Fruit fly (Drosophila melanogaster): ENCODE measurements around the gene CG11841.

Gene CG11841

DNA sequence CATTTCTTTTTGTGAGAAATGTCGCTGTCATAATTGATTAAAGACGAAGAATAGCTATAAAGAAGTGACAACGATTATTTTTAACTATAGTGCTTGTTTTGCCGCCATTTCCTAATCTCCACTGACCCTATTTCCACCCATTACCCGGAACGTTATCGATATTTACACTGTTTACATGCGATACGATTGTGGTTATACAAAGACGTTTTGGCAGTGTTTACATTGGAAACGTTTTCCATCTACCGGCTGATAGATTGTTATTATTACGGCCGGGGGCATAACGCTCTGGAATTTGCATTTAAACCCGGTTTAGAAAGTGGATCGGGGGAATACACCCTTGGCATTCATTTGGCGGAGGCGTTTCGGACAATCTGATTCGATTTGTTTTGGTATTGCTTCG is 15.4 kb downstream of the CG11841 start (continued):
- TF ChIP-seq CG31388 (GFP tag; optimal IDR thresholded peaks at IDR 0.05) (no peak), CG9932 (GFP tag; IDR thresholded peaks at IDR 0.05) (no peak), Dfd (GFP tag; optimal IDR thresholded peaks at IDR 0.05) (no peak), Hr39 (optimal IDR thresholded peaks at IDR 0.05) (no peak), Spps (tag; optimal IDR thresholded peaks at IDR 0.05) (no peak), CG14860 (GFP tag; IDR thresholded peaks at IDR 0.05; ENCODE audit: partially characterized antibody) (no peak), CG4854 (GFP tag; optimal IDR thresholded peaks at IDR 0.05) (no peak), CG10147 (GFP tag; optimal IDR thresholded peaks at IDR 0.05) (no peak), btn (GFP tag; optimal IDR thresholded peaks at IDR 0.05) (no peak), bigmax (GFP tag; optimal IDR thresholded peaks at IDR 0.05) (no peak), kah (GFP tag; optimal IDR thresholded peaks at IDR 0.05) (no peak), CG10565 (GFP tag; optimal IDR thresholded peaks at IDR 0.05) (no peak), Bdp1 (GFP tag; optimal IDR thresholded peaks at IDR 0.05) (no peak), usp (GFP tag; optimal IDR thresholded peaks at IDR 0.05) (no peak), emc (GFP tag; optimal IDR thresholded peaks at IDR 0.05) (no peak), grn (GFP tag; optimal IDR thresholded peaks at IDR 0.05) (peak; percentile 49), CG13123 (GFP tag; optimal IDR thresholded peaks at IDR 0.05) (no peak), cas (GFP tag; IDR thresholded peaks at IDR 0.05) (no peak), luna (GFP tag; optimal IDR thresholded peaks at IDR 0.05) (no peak), hkb (optimal IDR thresholded peaks at IDR 0.05) (no peak), hkb (GFP tag; IDR thresholded peaks at IDR 0.05) (0 out of 2 replicates have a peak, but pooled peaks have one; percentile 23), wdn (GFP tag; IDR thresholded peaks at IDR 0.05) (no peak), kay (GFP tag; optimal IDR thresholded peaks at IDR 0.05) (no peak), lab (GFP tag; optimal IDR thresholded peaks at IDR 0.05) (peak; percentile 60), ems (GFP tag; optimal IDR thresholded peaks at IDR 0.05) (no peak), CG10462 (GFP tag; optimal IDR thresholded peaks at IDR 0.05) (no peak)

dm6 chr3R:29067091-29067490 is 16.2 kb downstream of the CG11841 start:
- peak; percentile 39 for TF ChIP-seq sens (GFP tag)
- TF ChIP-seq dysf (GFP tag; IDR thresholded peaks at IDR 0.05) = no peak

DNA sequence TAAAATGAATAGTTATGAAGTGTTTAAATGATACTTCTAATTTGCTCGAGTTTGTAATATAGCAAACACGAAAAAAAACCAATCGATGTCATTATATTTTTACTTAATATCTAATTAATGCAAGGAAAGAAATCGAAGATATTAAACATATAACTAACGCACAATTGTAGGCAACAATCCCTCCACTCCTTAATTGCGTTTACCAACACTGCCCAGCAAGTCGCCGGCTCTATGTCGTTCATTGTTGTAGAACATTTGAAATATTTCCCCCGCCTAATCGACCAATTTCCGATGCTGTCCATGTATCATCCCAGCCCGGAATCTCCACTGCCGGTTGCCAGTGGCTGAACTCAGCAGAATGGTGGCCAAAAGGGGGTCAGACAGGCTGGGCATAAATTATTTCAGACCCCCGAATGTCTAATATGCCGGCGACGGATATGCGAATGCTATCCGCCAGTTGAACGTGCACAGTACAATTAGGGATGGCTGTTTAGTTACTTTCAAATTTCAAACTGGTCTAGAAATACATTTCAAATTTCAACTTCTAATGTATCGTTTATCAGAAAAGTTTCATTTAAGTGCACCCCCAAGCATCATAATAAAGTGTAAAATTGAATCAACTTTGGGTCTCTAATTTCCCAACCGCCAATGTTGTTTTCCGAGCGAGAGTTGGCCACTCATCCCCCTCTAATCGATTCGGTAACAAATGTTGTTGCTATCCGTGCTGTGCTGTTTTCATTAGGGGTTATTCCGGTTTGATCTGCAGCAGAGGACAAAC is 17.8 kb downstream of the CG11841 start:
- TF ChIP-seq dmrt99B (tag; optimal IDR thresholded peaks at IDR 0.05) (peak; percentile 61), CG11247 (GFP tag; IDR thresholded peaks at IDR 0.05) (no peak), Neu2 (GFP tag; optimal IDR thresholded peaks at IDR 0.05; ENCODE audit: borderline replicate concordance) (no peak), shn (GFP tag; optimal IDR thresholded peaks at IDR 0.05) (no peak), Ets97D (GFP tag; optimal IDR thresholded peaks at IDR 0.05) (no peak), CG18619 (GFP tag; optimal IDR thresholded peaks at IDR 0.05) (peak; percentile 46), Rx (GFP tag; IDR thresholded peaks at IDR 0.05) (no peak), CG17568 (GFP tag; optimal IDR thresholded peaks at IDR 0.05) (no peak), p53 (GFP tag; optimal IDR thresholded peaks at IDR 0.05) (no peak), CG5245 (GFP tag; optimal IDR thresholded peaks at IDR 0.05) (no peak), CG7745 (tag; optimal IDR thresholded peaks at IDR 0.05) (no peak), twi (tag; optimal IDR thresholded peaks at IDR 0.05) (no peak), pho (GFP tag; optimal IDR thresholded peaks at IDR 0.05) (no peak), CG2199 (GFP tag; IDR thresholded peaks at IDR 0.05) (no peak), CG32532 (GFP tag; IDR thresholded peaks at IDR 0.05) (peak; percentile 65; the same call in 1 of the 2 replicates), CG8359 (GFP tag; optimal IDR thresholded peaks at IDR 0.05; ENCODE audit: borderline replicate concordance) (no peak), zen2 (GFP tag; IDR thresholded peaks at IDR 0.05; ENCODE audit: partially characterized antibody) (no peak), CG18476 (GFP tag; optimal IDR thresholded peaks at IDR 0.05) (no peak), CG8290 (GFP tag; optimal IDR thresholded peaks at IDR 0.05) (no peak), CG8290 (tag; optimal IDR thresholded peaks at IDR 0.05) (peak in 1 of 2 experiments; percentile 75), repo (GFP tag; optimal IDR thresholded peaks at IDR 0.05) (no peak), Atf6 (GFP tag; IDR thresholded peaks at IDR 0.05) (0 out of 2 replicates have a peak, but pooled peaks have one; percentile 30), abd-A (tag; optimal IDR thresholded peaks at IDR 0.05) (no peak)
